Fruit fly (Drosophila melanogaster) S2 (cell line): ENCODE data around the gene CG31211.

ENCODE experiments used
- CG8478 ChIP-seq: fragments of >200 bp; optimal IDR thresholded peaks from 2 replicates; lab custom pipeline; 2018
- CTCF ChIP-seq, 2 experiments: fragments of >200 bp; optimal IDR thresholded peaks; 2 replicates each; lab custom pipeline; 2018

DNA sequence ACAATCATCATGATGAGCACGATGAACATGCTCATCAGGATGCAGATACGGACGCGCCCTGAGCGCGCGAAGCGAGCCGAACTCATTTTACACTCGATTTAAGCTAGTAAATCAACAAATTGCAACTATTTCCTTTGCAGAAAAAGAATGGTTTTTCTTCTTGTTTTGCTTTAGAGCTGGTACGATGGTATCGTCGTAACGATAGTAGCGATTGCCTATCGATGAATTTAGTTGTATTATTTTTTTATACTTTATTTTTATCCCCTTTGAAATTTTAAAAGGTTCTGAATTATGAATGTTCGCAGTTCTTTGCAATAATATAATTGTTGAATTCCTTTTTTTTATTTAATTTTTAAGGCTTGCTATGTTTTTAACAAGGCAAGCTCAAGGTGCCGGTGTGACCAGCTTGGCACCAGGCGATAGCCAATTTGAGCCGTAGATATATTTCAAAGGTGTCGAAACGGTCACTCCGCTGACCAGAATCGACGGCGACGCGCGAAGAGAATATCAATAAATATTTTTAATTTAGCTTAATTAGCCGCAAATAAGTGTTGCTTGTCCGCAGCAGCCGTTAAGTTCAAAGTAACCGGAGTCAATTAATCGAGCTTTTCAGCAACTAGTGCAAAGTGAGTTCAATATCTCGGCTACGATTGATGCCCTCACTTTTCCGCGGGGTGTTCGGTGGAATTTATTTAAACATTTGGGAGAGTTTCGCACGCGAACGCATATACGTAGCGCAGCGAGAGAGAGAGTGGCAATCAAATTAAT, 18.0 kb downstream of the CG31211 start, which contains the start of the genes CG12213 and GC1:
- no peak for TF ChIP-seq CG8478 (lab: Kevin White, UChicago)
- TF ChIP-seq CTCF (optimal IDR thresholded peaks at IDR 0.05; lab: Kevin White, UChicago) = peak in 1 of 2 experiments; percentile 16
